Worm (Caenorhabditis elegans): ENCODE data around the gene dod-20.

- TF ChIP-seq elt-1 (tag; optimal IDR thresholded peaks at IDR 0.05) (no peak), nfya-1 (tag; optimal IDR thresholded peaks at IDR 0.05; ENCODE audit: insufficient read depth) (no peak), ama-1 (optimal IDR thresholded peaks at IDR 0.05) (no peak), nhr-28 (tag; optimal IDR thresholded peaks at IDR 0.05) (no peak), ztf-11 (tag; optimal IDR thresholded peaks at IDR 0.05) (no peak), egl-27 (tag; optimal IDR thresholded peaks at IDR 0.05) (no peak), skn-1 (tag; optimal IDR thresholded peaks at IDR 0.05) (no peak), elt-3 (tag; optimal IDR thresholded peaks at IDR 0.05) (no peak)
Measured at ce11 chrV:453569-453968, 31.3 kb downstream of the dod-20 start, which contains the start of gene nhr-98.
